Worm (Caenorhabditis elegans) whole organism, early embryonic: ENCODE data around the gene lbp-2.

Experiments
- B0310.2 ChIP-seq: sonication (generic microtip); optimal IDR thresholded peaks from 2 replicates; lab custom pipeline; 2016; ENCODE audit warnings: mild to moderate bottlenecking, missing genetic modification characterization, missing compliant biosample characterization
- F13C5.2 ChIP-seq: sonication (generic microtip); optimal IDR thresholded peaks from 2 replicates; lab custom pipeline; 2017; ENCODE audit warnings: mild to moderate bottlenecking, missing genetic modification characterization, inconsistent platforms, missing compliant biosample characterization
- aly-1 ChIP-seq: sonication (generic microtip); optimal IDR thresholded peaks from 2 replicates; lab custom pipeline; 2016; ENCODE audit warnings: missing genetic modification characterization, missing compliant biosample characterization
- ama-1 ChIP-seq: fragments of 150-350 bp; optimal IDR thresholded peaks from 2 replicates; lab custom pipeline; 2014
- ceh-13 ChIP-seq: fragments of 200-800 bp; sonication (Bioruptor generic); optimal IDR thresholded peaks from 2 replicates; lab custom pipeline; 2018; ENCODE audit warnings: mild to moderate bottlenecking, missing genetic modification characterization, missing compliant biosample characterization
- ceh-36 ChIP-seq: sonication (generic microtip); optimal IDR thresholded peaks from 2 replicates; lab custom pipeline; 2016; ENCODE audit warnings: missing genetic modification characterization, inconsistent platforms, missing compliant biosample characterization
- ets-7 ChIP-seq: sonication (generic microtip); optimal IDR thresholded peaks from 2 replicates; lab custom pipeline; 2016; ENCODE audit warnings: missing genotype, missing genetic modification characterization, missing compliant biosample characterization
- flt-1 ChIP-seq: fragments of 200-800 bp; sonication (Bioruptor generic); IDR thresholded peaks from 2 replicates; pipeline ENCODE4 v1.3.6; 2022; ENCODE audit warnings: missing genetic modification characterization, missing compliant biosample characterization
- hmbx-1 ChIP-seq: sonication (generic microtip); optimal IDR thresholded peaks from 2 replicates; lab custom pipeline; 2016; ENCODE audit warnings: mild to moderate bottlenecking, missing genetic modification characterization, missing compliant biosample characterization
- hmg-4 ChIP-seq: fragments of 200-800 bp; sonication (Bioruptor generic); optimal IDR thresholded peaks from 2 replicates; lab custom pipeline; 2018; ENCODE audit warnings: mild to moderate bottlenecking, missing genetic modification characterization, missing compliant biosample characterization
- hnd-1 ChIP-seq: sonication (generic microtip); optimal IDR thresholded peaks from 2 replicates; lab custom pipeline; 2016; ENCODE audit warnings: missing genetic modification characterization, missing compliant biosample characterization
- pes-1 ChIP-seq: fragments of 200-800 bp; sonication (Bioruptor generic); IDR thresholded peaks from 2 replicates; pipeline ENCODE4 v1.3.6; 2022; ENCODE audit warnings: missing genetic modification reagents, missing genetic modification characterization, missing compliant biosample characterization
- scrt-1 ChIP-seq: fragments of 200-800 bp; sonication (Bioruptor generic); IDR thresholded peaks from 2 replicates; pipeline ENCODE4 v1.3.6; 2022; ENCODE audit warnings: missing genetic modification characterization, missing compliant biosample characterization
- sea-1 ChIP-seq: fragments of 200-800 bp; sonication (Bioruptor generic); conservative IDR thresholded peaks from 2 replicates; pipeline ENCODE4 v1.3.6; 2022; ENCODE audit warnings: missing genetic modification characterization, missing compliant biosample characterization
- tbx-11 ChIP-seq: fragments of 200-800 bp; sonication (Bioruptor generic); IDR thresholded peaks from 2 replicates; pipeline ENCODE4 v1.3.6; 2022; ENCODE audit warnings: missing genetic modification characterization, missing compliant biosample characterization
- tbx-37 ChIP-seq: fragments of 200-800 bp; sonication (Bioruptor generic); conservative IDR thresholded peaks from 2 replicates; pipeline ENCODE4 v1.3.6; 2022; ENCODE audit warnings: missing genetic modification reagents, missing genetic modification characterization, missing compliant biosample characterization
- tra-4 ChIP-seq: sonication (generic microtip); optimal IDR thresholded peaks from 2 replicates; lab custom pipeline; 2017; ENCODE audit warnings: missing genetic modification characterization, missing compliant biosample characterization

Gene lbp-2

ce11 chrX:3230575-3230974 is 29.8 kb upstream of the lbp-2 start:
- TF ChIP-seq ama-1 (lab: Kevin White, UChicago) (no peak), hmg-4 (GFP tag; lab: Kevin White, UChicago) (no peak), tbx-37 (no peak), B0310.2 (tag; lab: Kevin White, UChicago) (no peak), ets-7 (tag; lab: Kevin White, UChicago) (no peak)

- TF ChIP-seq sea-1 (GFP tag; lab: Robert Waterston, UW) (no peak), ama-1 (lab: Kevin White, UChicago) (no peak), F13C5.2 (tag; lab: Kevin White, UChicago) (no peak), flt-1 (no peak), scrt-1 (GFP tag; lab: Robert Waterston, UW) (no peak), tra-4 (no peak), hnd-1 (tag; lab: Kevin White, UChicago) (no peak), hmg-4 (GFP tag; lab: Kevin White, UChicago) (no peak), hmbx-1 (tag; lab: Kevin White, UChicago) (no peak), tbx-11 (GFP tag; lab: Robert Waterston, UW) (no peak), tbx-37 (no peak), aly-1 (tag; lab: Kevin White, UChicago) (no peak)
These were observed 25.0 kb upstream of the lbp-2 start, which contains the start of gene F28B4.3 for ce11 chrX:3235358-3235816. Gene F28B4.3, minus strand, starts transcription at chrX:3235408.

ce11 chrX:3243614-3244013 is 16.8 kb upstream of the lbp-2 start, which contains the start of gene irg-7:
Gene irg-7, minus strand, starts transcription at chrX:3243636.
- TF ChIP-seq tra-4, result no peak

ce11 chrX:3244402-3244801 is 16.0 kb upstream of the lbp-2 start:
- TF ChIP-seq tra-4 (no peak), hmg-4 (GFP tag; lab: Kevin White, UChicago) (no peak), tbx-11 (GFP tag; lab: Robert Waterston, UW) (no peak), sea-1 (GFP tag; lab: Robert Waterston, UW) (no peak), tbx-37 (no peak)

ce11 chrX:3245812-3246211 is 14.6 kb upstream of the lbp-2 start, which contains the start of gene F40F4.7:
Gene F40F4.7, minus strand, starts transcription at chrX:3245933.
- TF ChIP-seq hmg-4 (GFP tag; lab: Kevin White, UChicago) (peak; percentile 8), ceh-13 (no peak), F13C5.2 (tag; lab: Kevin White, UChicago) (peak; percentile 67), hnd-1 (tag; lab: Kevin White, UChicago) (no peak), ets-7 (tag; lab: Kevin White, UChicago) (no peak), flt-1 (no peak), tbx-11 (GFP tag; lab: Robert Waterston, UW) (no peak), B0310.2 (tag; lab: Kevin White, UChicago) (no peak), ama-1 (lab: Kevin White, UChicago) (no peak), pes-1 (no peak), sea-1 (GFP tag; lab: Robert Waterston, UW) (no peak), ceh-36 (tag; lab: Kevin White, UChicago) (no peak)

ce11 chrX:3247768-3248167 is 12.6 kb upstream of the lbp-2 start:
- TF ChIP-seq tbx-37 (no peak), ceh-36 (tag; lab: Kevin White, UChicago) (no peak), ama-1 (lab: Kevin White, UChicago) (no peak), scrt-1 (GFP tag; lab: Robert Waterston, UW) (no peak), tra-4 (no peak), ets-7 (tag; lab: Kevin White, UChicago) (no peak), ceh-13 (no peak), hnd-1 (tag; lab: Kevin White, UChicago) (no peak), aly-1 (tag; lab: Kevin White, UChicago) (no peak), tbx-11 (GFP tag; lab: Robert Waterston, UW) (no peak)

- no peak for TF ChIP-seq aly-1 (tag; lab: Kevin White, UChicago)
- TF ChIP-seq pes-1, result no peak
- TF ChIP-seq ama-1 (lab: Kevin White, UChicago), result no peak
- no peak for TF ChIP-seq tra-4
- no peak for TF ChIP-seq ceh-13
- TF ChIP-seq hmbx-1 (tag; lab: Kevin White, UChicago), result no peak
- no peak for TF ChIP-seq hmg-4 (GFP tag; lab: Kevin White, UChicago)
- no peak for TF ChIP-seq flt-1
- TF ChIP-seq scrt-1 (GFP tag; lab: Robert Waterston, UW), result no peak
These were observed 9.8 kb upstream of the lbp-2 start, which contains the start of gene pqn-37 for ce11 chrX:3250481-3251091. Gene pqn-37, minus strand, starts transcription at chrX:3250531.

ce11 chrX:3252500-3252899 is 7.9 kb upstream of the lbp-2 start, which contains the start of gene tba-9:
Gene tba-9, plus strand, starts transcription at chrX:3252800.
- TF ChIP-seq ceh-36 (tag; lab: Kevin White, UChicago), result no peak
- no peak for TF ChIP-seq hmg-4 (GFP tag; lab: Kevin White, UChicago)
- TF ChIP-seq F13C5.2 (tag; lab: Kevin White, UChicago), result no peak
- TF ChIP-seq pes-1, result no peak
- no peak for TF ChIP-seq aly-1 (tag; lab: Kevin White, UChicago)
- TF ChIP-seq tbx-37, result no peak
- TF ChIP-seq tbx-11 (GFP tag; lab: Robert Waterston, UW), result no peak
- TF ChIP-seq sea-1 (GFP tag; lab: Robert Waterston, UW), result no peak
- TF ChIP-seq ama-1 (lab: Kevin White, UChicago), result no peak
- TF ChIP-seq hnd-1 (tag; lab: Kevin White, UChicago), result no peak
- TF ChIP-seq ets-7 (tag; lab: Kevin White, UChicago), result no peak
- no peak for TF ChIP-seq hmbx-1 (tag; lab: Kevin White, UChicago)
- TF ChIP-seq ceh-13, result no peak
- no peak for TF ChIP-seq tra-4
- TF ChIP-seq B0310.2 (tag; lab: Kevin White, UChicago), result no peak
